Worm (Caenorhabditis elegans): Measurements from ENCODE around the gene B0280.7.

ce11 chrIII:7136015-7136414, 24.3 kb upstream of the B0280.7 start, which contains the start of gene B0280.17:
- no peak for TF ChIP-seq dao-5 (tag; optimal IDR thresholded peaks at IDR 0.05)
- no peak for TF ChIP-seq W03F9.2 (tag; optimal IDR thresholded peaks at IDR 0.05)
